Worm (Caenorhabditis elegans) whole organism, late embryonic: ENCODE data around the gene F25B4.8.

Experiments
- F13H6.1 ChIP-seq: sonication (generic microtip); optimal IDR thresholded peaks from 2 replicates; lab custom pipeline; 2016; ENCODE audit warnings: missing genetic modification characterization, missing compliant biosample characterization
- K09A11.1 ChIP-seq: sonication (generic microtip); optimal IDR thresholded peaks from 2 replicates; lab custom pipeline; 2017; ENCODE audit warnings: antibody characterized with exemption, mild to moderate bottlenecking, missing genetic modification characterization, missing compliant biosample characterization; ENCODE audit not compliant: insufficient read depth
- T23F11.4 ChIP-seq: fragments of 200-800 bp; sonication (Bioruptor generic); optimal IDR thresholded peaks from 2 replicates; lab custom pipeline; 2018; ENCODE audit warnings: mild to moderate bottlenecking, missing genetic modification characterization, missing compliant biosample characterization
- Y22D7AL.16 ChIP-seq: sonication (generic microtip); optimal IDR thresholded peaks from 2 replicates; lab custom pipeline; 2016; ENCODE audit warnings: missing genetic modification characterization, missing compliant biosample characterization
- ama-1 ChIP-seq: fragments of 150-350 bp; optimal IDR thresholded peaks from 2 replicates; lab custom pipeline; 2014
- ceh-14 ChIP-seq: sonication (generic microtip); optimal IDR thresholded peaks from 2 replicates; lab custom pipeline; 2016; ENCODE audit warnings: missing genotype, missing genetic modification characterization, missing compliant biosample characterization
- ceh-18 ChIP-seq: sonication (generic microtip); optimal IDR thresholded peaks from 2 replicates; lab custom pipeline; 2016; ENCODE audit warnings: missing genetic modification characterization, missing compliant biosample characterization
- ceh-22 ChIP-seq: sonication (generic microtip); optimal IDR thresholded peaks from 2 replicates; lab custom pipeline; 2017; ENCODE audit warnings: missing biosample characterization, missing genetic modification characterization
- ceh-24 ChIP-seq: sonication (generic microtip); optimal IDR thresholded peaks from 2 replicates; lab custom pipeline; 2016; ENCODE audit warnings: mild to moderate bottlenecking, missing genetic modification characterization, missing compliant biosample characterization
- ceh-30 ChIP-seq: fragments of 150-350 bp; optimal IDR thresholded peaks from 2 replicates; lab custom pipeline; 2014; ENCODE audit warnings: missing biosample characterization, missing genetic modification characterization
- ceh-48 ChIP-seq: sonication (generic microtip); optimal IDR thresholded peaks from 2 replicates; lab custom pipeline; 2016; ENCODE audit warnings: missing genetic modification characterization, inconsistent platforms, missing compliant biosample characterization
- ceh-6 ChIP-seq: fragments of 200-800 bp; sonication (Bioruptor generic); optimal IDR thresholded peaks from 2 replicates; lab custom pipeline; 2018; ENCODE audit warnings: mild to moderate bottlenecking, missing genetic modification characterization, missing compliant biosample characterization
- dmd-4 ChIP-seq: sonication (generic microtip); optimal IDR thresholded peaks from 2 replicates; lab custom pipeline; 2016; ENCODE audit warnings: borderline replicate concordance, missing genetic modification characterization, missing compliant biosample characterization
- dve-1 ChIP-seq: sonication (generic microtip); optimal IDR thresholded peaks from 2 replicates; lab custom pipeline; 2017; ENCODE audit warnings: antibody characterized with exemption, mild to moderate bottlenecking, missing genetic modification characterization, missing compliant biosample characterization
- elt-2 ChIP-seq: sonication (generic microtip); optimal IDR thresholded peaks from 2 replicates; lab custom pipeline; 2016; ENCODE audit warnings: missing genetic modification reagents, missing genetic modification characterization, missing compliant biosample characterization
- fax-1 ChIP-seq: sonication (generic microtip); optimal IDR thresholded peaks from 2 replicates; lab custom pipeline; 2016; ENCODE audit warnings: missing genotype, missing genetic modification characterization, missing compliant biosample characterization
- fkh-10 ChIP-seq: fragments of 150-350 bp; optimal IDR thresholded peaks from 2 replicates; lab custom pipeline; 2014; ENCODE audit warnings: missing biosample characterization, missing genetic modification reagents, missing genetic modification characterization
- gmeb-2 ChIP-seq: sonication (generic microtip); optimal IDR thresholded peaks from 2 replicates; lab custom pipeline; 2016; ENCODE audit warnings: missing genetic modification characterization, inconsistent platforms, missing compliant biosample characterization
- hlh-13 ChIP-seq: fragments of 200-800 bp; sonication (Bioruptor generic); optimal IDR thresholded peaks from 2 replicates; lab custom pipeline; 2018; ENCODE audit warnings: mild to moderate bottlenecking, missing genetic modification characterization, missing compliant biosample characterization
- hlh-30 ChIP-seq: sonication (generic microtip); optimal IDR thresholded peaks from 2 replicates; lab custom pipeline; 2017; ENCODE audit warnings: antibody characterized with exemption, missing genetic modification characterization, missing compliant biosample characterization; ENCODE audit not compliant: insufficient read depth
- hlh-6 ChIP-seq: sonication (generic microtip); optimal IDR thresholded peaks from 2 replicates; lab custom pipeline; 2016; ENCODE audit warnings: missing genotype, missing genetic modification characterization, missing compliant biosample characterization
- lim-6 ChIP-seq: sonication (generic microtip); optimal IDR thresholded peaks from 2 replicates; lab custom pipeline; 2016; ENCODE audit warnings: missing genetic modification characterization, missing compliant biosample characterization
- mec-3 ChIP-seq: sonication (generic microtip); optimal IDR thresholded peaks from 2 replicates; lab custom pipeline; 2016; ENCODE audit warnings: borderline replicate concordance, missing genetic modification characterization, missing compliant biosample characterization
- nhr-232 ChIP-seq: sonication (generic microtip); optimal IDR thresholded peaks from 2 replicates; lab custom pipeline; 2016; ENCODE audit warnings: missing genetic modification characterization, missing compliant biosample characterization
- odd-2 ChIP-seq: sonication (generic microtip); optimal IDR thresholded peaks from 2 replicates; lab custom pipeline; 2017; ENCODE audit warnings: antibody characterized with exemption, mild to moderate bottlenecking, missing genetic modification characterization, missing compliant biosample characterization
- pag-3 ChIP-seq: sonication (generic microtip); optimal IDR thresholded peaks from 2 replicates; lab custom pipeline; 2016; ENCODE audit warnings: missing compliant biosample characterization, missing genetic modification characterization, borderline replicate concordance
- pat-9 ChIP-seq: fragments of 200-800 bp; sonication (Bioruptor generic); optimal IDR thresholded peaks from 2 replicates; lab custom pipeline; 2018; ENCODE audit warnings: mild to moderate bottlenecking, missing genetic modification characterization, moderate library complexity, missing compliant biosample characterization
- pha-2 ChIP-seq: sonication (generic microtip); optimal IDR thresholded peaks from 2 replicates; lab custom pipeline; 2017; ENCODE audit warnings: mild to moderate bottlenecking, missing genetic modification characterization, missing compliant biosample characterization
- pha-4 ChIP-seq: fragments of 150-350 bp; optimal IDR thresholded peaks from 2 replicates; lab custom pipeline; 2018; ENCODE audit warnings: missing biosample characterization, missing genetic modification reagents, missing genetic modification characterization
- ref-2 ChIP-seq: sonication (generic microtip); optimal IDR thresholded peaks from 2 replicates; lab custom pipeline; 2016; ENCODE audit warnings: missing genetic modification characterization, missing compliant biosample characterization
- sox-2 ChIP-seq: fragments of 200-800 bp; sonication (Bioruptor generic); IDR thresholded peaks from 2 replicates; pipeline ENCODE4 v1.3.6; 2022; ENCODE audit warnings: missing genetic modification reagents, missing genetic modification characterization, missing compliant biosample characterization
- unc-3 ChIP-seq, 2 experiments: fragments of 200-800 bp in 1 of 2; sonication (Bioruptor generic) in 1 of 2; sonication (generic microtip) in 1 of 2; conservative IDR thresholded peaks in 1 of 2; optimal IDR thresholded peaks in 1 of 2; 2 replicates each; pipeline versions ENCODE4 v1.3.6 to Lab custom; 2016 to 2022; ENCODE audit warnings: missing compliant biosample characterization in 2 of 2, missing genetic modification characterization in 2 of 2, missing genetic modification reagents in 1 of 2
- unc-86 ChIP-seq: sonication (generic microtip); optimal IDR thresholded peaks from 2 replicates; lab custom pipeline; 2016; ENCODE audit warnings: missing genetic modification characterization, missing compliant biosample characterization
- zip-5 ChIP-seq: sonication (generic microtip); optimal IDR thresholded peaks from 2 replicates; lab custom pipeline; 2016; ENCODE audit warnings: missing genetic modification characterization, missing compliant biosample characterization

F25B4.8 gene

DNA sequence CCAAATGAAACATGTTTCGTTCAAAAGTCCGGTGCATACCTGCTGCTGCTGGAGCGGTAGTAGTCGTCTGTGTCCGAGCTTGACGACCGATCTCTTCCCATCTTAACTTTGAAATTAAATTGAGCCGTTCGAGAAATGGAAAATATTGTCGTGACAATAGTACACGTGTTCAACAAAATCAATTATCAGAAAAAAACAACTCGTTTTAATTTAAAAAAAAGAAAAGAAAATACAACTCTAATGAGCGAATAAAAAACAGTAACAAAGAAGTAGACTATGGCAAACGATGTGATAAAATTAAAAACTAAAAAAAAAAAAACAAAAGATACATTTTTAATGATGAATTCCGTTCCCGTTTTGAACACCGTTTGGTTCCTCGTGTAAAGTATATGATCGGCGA lies 9.0 kb downstream of the F25B4.8 start, which contains the start of gene prp-39:
Gene prp-39, minus strand, starts transcription at position 101 of the 400 bp plus-strand sequence.
- TF ChIP-seq ref-2 (tag; lab: Kevin White, UChicago) (no peak), T23F11.4 (GFP tag; lab: Kevin White, UChicago) (no peak)

- TF ChIP-seq ceh-48 (tag; lab: Kevin White, UChicago) (no peak), ceh-30 (no peak), pha-2 (tag; lab: Kevin White, UChicago) (peak; percentile 3), ama-1 (lab: Kevin White, UChicago) (no peak), elt-2 (peak; percentile 4)
- TF ChIP-seq, all 69 proteins: peak for 2
These were observed 13.6 kb downstream of the F25B4.8 start for ce11 chrV:5677947-5678346.

DNA sequence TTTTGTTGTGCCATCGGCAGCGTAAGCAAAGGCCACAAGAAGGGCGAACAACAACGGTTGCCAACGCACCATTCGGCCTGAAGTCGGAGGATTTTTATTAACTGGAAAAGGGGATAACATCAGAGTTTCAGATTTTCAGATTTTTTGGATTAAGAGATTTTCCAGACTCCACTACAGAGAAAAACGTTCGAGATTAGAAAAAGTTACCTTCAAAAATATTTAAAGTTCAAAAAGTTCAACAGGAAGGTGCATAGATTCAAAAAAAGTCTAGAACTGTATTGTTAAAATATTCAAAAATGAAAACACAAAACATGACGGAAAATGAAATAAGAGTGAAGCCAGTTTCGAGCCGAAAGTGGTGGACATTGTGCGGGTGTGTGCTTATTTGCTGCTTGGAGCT lies 15.5 kb downstream of the F25B4.8 start, which contains the start of gene pqn-13:
Gene pqn-13, minus strand, starts transcription at position 101 of the 400 bp plus-strand sequence.
- TF ChIP-seq unc-86 (tag; lab: Kevin White, UChicago) = no peak
- TF ChIP-seq nhr-232 = no peak
- TF ChIP-seq ceh-22 = no peak
- TF ChIP-seq ceh-14 (tag; lab: Kevin White, UChicago) = no peak
- TF ChIP-seq dve-1 = no peak
- TF ChIP-seq Y22D7AL.16 (tag; lab: Kevin White, UChicago) = no peak
- TF ChIP-seq odd-2 (tag; lab: Kevin White, UChicago) = no peak
- TF ChIP-seq zip-5 = no peak
- TF ChIP-seq unc-3 (GFP tag; conservative IDR thresholded peaks at IDR 0.05; lab: Robert Waterston, UW) = no peak
- no peak for TF ChIP-seq unc-3 (tag; optimal IDR thresholded peaks at IDR 0.05; lab: Kevin White, UChicago)
- no peak for TF ChIP-seq hlh-13 (GFP tag; lab: Kevin White, UChicago)
- TF ChIP-seq lim-6 (tag; lab: Kevin White, UChicago) = no peak
- no peak for TF ChIP-seq fkh-10 (GFP tag; lab: Kevin White, UChicago)
- TF ChIP-seq hlh-30 (tag; lab: Kevin White, UChicago) = no peak
- no peak for TF ChIP-seq pat-9 (tag; lab: Kevin White, UChicago)
- no peak for TF ChIP-seq fax-1 (tag; lab: Kevin White, UChicago)
- TF ChIP-seq F13H6.1 (tag; lab: Kevin White, UChicago) = no peak
- TF ChIP-seq dmd-4 (tag; lab: Kevin White, UChicago) = no peak
- TF ChIP-seq ceh-6 (GFP tag; lab: Kevin White, UChicago) = no peak

ce11 chrV:5672270-5672669 lies 19.2 kb downstream of the F25B4.8 start:
- TF ChIP-seq fkh-10 (GFP tag; lab: Kevin White, UChicago) (no peak), elt-2 (no peak), lim-6 (tag; lab: Kevin White, UChicago) (no peak)

- TF ChIP-seq ceh-18 (no peak), ceh-30 (no peak), sox-2 (no peak), hlh-13 (GFP tag; lab: Kevin White, UChicago) (no peak), ref-2 (tag; lab: Kevin White, UChicago) (no peak), pha-4 (tag; lab: Kevin White, UChicago) (no peak), pag-3 (tag; lab: Kevin White, UChicago) (no peak)
These were observed 22.5 kb downstream of the F25B4.8 start for ce11 chrV:5668968-5669367.

DNA sequence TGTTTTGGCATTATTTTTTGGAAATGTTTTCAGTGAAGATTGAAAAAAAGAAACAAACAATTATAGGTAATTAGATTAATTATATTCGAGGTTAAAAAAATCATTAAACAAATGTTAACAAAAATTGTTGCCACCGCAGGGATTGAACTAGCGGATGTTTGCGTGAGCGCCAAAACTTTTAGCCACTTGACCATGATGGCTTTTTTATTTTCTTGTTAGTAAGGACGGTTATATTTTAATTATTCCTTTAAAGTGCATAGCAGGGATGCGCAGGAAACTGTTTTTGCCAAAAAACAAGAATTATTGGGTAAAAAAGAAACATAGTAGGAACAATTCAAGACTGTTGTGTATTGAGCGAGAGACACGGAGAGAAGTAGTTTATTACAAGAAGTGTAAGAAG lies 24.2 kb downstream of the F25B4.8 start:
- no peak for TF ChIP-seq dmd-4 (tag; lab: Kevin White, UChicago)
- TF ChIP-seq gmeb-2 (tag; lab: Kevin White, UChicago) = no peak
- no peak for TF ChIP-seq fkh-10 (GFP tag; lab: Kevin White, UChicago)
- TF ChIP-seq lim-6 (tag; lab: Kevin White, UChicago) = no peak
- no peak for TF ChIP-seq ceh-24 (tag; lab: Kevin White, UChicago)
- no peak for TF ChIP-seq mec-3 (tag; lab: Kevin White, UChicago)
- TF ChIP-seq hlh-6 (tag; lab: Kevin White, UChicago) = no peak
- no peak for TF ChIP-seq Y22D7AL.16 (tag; lab: Kevin White, UChicago)
- TF ChIP-seq K09A11.1 = no peak
- TF ChIP-seq ceh-30 = no peak
